Fruit fly (Drosophila melanogaster): ENCODE measurements around the gene His2Av.
A peak's percentile ranks its signal among the peaks of the same experiment; 100 is the strongest.

Gene His2Av

DNA sequence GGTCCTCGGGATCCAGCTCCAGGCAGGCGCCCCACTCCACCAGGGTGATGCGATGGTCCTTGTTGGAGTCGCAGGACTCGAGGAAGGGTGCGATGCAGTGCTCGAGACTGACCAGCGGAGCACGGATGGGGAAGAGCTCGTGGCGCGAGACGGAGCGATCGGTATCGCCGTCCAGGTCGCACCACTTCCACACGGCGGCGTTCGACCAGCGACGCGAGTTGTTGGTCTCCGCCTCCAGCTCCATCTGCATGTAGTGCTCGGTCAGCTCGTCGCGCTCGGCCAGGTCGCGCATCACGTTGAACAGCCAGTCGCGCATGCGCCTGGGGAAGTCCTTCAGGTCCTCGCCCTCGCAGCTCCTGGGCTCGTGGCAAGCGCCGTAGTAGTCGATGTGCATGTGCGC, 2.7 kb downstream of the His2Av start (continued):
- TF ChIP-seq repo (GFP tag; optimal IDR thresholded peaks at IDR 0.05) (no peak), cas (GFP tag; IDR thresholded peaks at IDR 0.05) (peak; percentile 5; the same call in 1 of the 2 replicates), CG43689 (GFP tag; IDR thresholded peaks at IDR 0.05) (no peak), Dref (GFP tag; IDR thresholded peaks at IDR 0.05) (0 out of 2 replicates have a peak, but pooled peaks have one; percentile 19), kni (GFP tag; optimal IDR thresholded peaks at IDR 0.05) (no peak), ftz-f1 (GFP tag; optimal IDR thresholded peaks at IDR 0.05) (no peak), CG14667 (GFP tag; IDR thresholded peaks at IDR 0.05) (no peak), dati (GFP tag; IDR thresholded peaks at IDR 0.05) (no peak), CG11093 (GFP tag; IDR thresholded peaks at IDR 0.05) (0 out of 3 replicates have a peak, but pooled peaks have one; percentile 16), cwo (GFP tag; optimal IDR thresholded peaks at IDR 0.05) (no peak), nmo (GFP tag; optimal IDR thresholded peaks at IDR 0.05) (no peak), Gug (GFP tag; IDR thresholded peaks at IDR 0.05) (no peak), CG1602 (GFP tag; optimal IDR thresholded peaks at IDR 0.05) (no peak), ranshi (GFP tag; IDR thresholded peaks at IDR 0.05) (0 out of 2 replicates have a peak, but pooled peaks have one; percentile 12)

DNA sequence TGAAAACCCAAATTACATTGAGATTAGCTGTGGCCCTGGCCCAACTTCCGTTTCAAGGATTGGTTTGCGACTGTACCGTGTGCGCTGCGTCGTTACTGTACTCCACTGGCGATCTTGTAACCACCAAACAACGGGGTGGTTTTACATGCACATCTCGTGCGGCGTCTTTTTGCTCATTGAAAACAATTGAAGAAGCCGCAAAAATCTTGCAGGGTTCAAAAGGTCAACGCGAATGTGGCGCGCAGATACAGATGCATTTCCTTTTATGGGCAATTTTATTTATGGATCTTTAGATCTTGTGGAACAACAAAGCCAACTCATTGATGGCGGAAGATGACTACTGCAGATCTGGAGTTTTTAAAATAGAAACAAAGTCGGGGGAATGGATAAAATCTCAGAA, 3.8 kb downstream of the His2Av start:
- no peak for TF ChIP-seq CG30020 (tag; optimal IDR thresholded peaks at IDR 0.05)
- no peak for TF ChIP-seq CG30403 (GFP tag; optimal IDR thresholded peaks at IDR 0.05)
- TF ChIP-seq CG6791 (GFP tag; IDR thresholded peaks at IDR 0.05; ENCODE audit: partially characterized antibody): no peak
- no peak for TF ChIP-seq Antp (GFP tag; optimal IDR thresholded peaks at IDR 0.05)
- TF ChIP-seq CG4854 (GFP tag; optimal IDR thresholded peaks at IDR 0.05): no peak
- TF ChIP-seq Hr78 (GFP tag; optimal IDR thresholded peaks at IDR 0.05): peak in 1 of 2 experiments; percentile 27
- peak; percentile 95 for TF ChIP-seq pros (GFP tag; optimal IDR thresholded peaks at IDR 0.05)
- no peak for TF ChIP-seq YL-1 (GFP tag; optimal IDR thresholded peaks at IDR 0.05)
- TF ChIP-seq CG8765 (GFP tag; IDR thresholded peaks at IDR 0.05): no peak

DNA sequence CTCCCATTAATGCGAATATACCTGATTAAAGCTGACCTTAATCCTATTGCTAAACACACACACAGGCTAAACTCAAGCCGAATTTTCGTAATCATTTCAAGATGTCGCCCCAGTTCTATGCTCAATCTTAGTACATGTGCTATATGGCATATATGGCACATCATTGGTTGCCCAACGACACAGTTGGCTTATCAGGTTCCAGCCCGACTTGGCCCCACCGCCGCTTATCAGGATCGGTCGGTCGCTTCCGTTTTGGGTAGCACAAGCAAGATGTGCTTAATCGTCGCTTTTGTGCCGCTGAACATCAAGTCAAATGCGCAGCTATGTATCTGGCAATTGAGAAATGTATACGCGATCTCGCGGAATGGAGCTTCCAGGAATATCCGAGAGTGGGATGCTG, 4.3 kb downstream of the His2Av start:
- TF ChIP-seq Sin3A (optimal IDR thresholded peaks at IDR 0.05) (no peak), sug (tag; optimal IDR thresholded peaks at IDR 0.05) (peak; percentile 45), Pdp1 (GFP tag; optimal IDR thresholded peaks at IDR 0.05) (peak in 1 of 2 experiments; percentile 59), CG34376 (GFP tag; optimal IDR thresholded peaks at IDR 0.05) (peak; percentile 78), CG10543 (GFP tag; optimal IDR thresholded peaks at IDR 0.05) (peak; percentile 13)

DNA sequence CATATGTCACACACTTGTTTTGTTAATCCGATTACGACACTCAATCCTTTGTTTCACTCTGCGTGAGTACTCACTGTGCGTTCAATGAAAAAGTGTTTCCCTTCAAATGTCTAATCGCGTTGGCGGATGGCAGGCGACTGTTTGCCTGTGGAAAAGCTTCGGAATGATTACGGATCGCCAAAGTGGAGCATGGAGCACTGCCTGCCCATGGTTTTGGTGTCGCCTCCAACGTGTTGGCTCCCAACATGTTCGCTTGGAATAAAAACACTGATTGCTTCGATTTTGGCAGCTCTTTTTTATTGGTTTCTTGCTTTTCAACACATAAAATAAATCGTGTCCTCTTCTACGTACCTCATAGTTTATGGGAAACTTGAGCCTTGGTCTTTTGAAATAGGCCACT, 5.1 kb downstream of the His2Av start, which contains the start of gene SPARC:
SPARC (minus strand) TSS at position 144 of the 400 bp plus-strand sequence.
- TF ChIP-seq CG17328 (GFP tag; IDR thresholded peaks at IDR 0.05) (no peak), tin (GFP tag; optimal IDR thresholded peaks at IDR 0.05) (no peak), Nf-YC (tag; optimal IDR thresholded peaks at IDR 0.05) (no peak), danr (GFP tag; IDR thresholded peaks at IDR 0.05) (no peak), CG5180 (GFP tag; optimal IDR thresholded peaks at IDR 0.05) (peak; percentile 98), CG10654 (GFP tag; optimal IDR thresholded peaks at IDR 0.05) (no peak), CG17829 (tag; optimal IDR thresholded peaks at IDR 0.05) (no peak), ase (GFP tag; IDR thresholded peaks at IDR 0.05) (no peak), CHES-1-like (GFP tag; optimal IDR thresholded peaks at IDR 0.05) (no peak), CG12744 (GFP tag; optimal IDR thresholded peaks at IDR 0.05) (no peak), disco-r (GFP tag; optimal IDR thresholded peaks at IDR 0.05) (no peak), Pdp1 (GFP tag; optimal IDR thresholded peaks at IDR 0.05) (peak in 1 of 2 experiments; percentile 55), ham (GFP tag; IDR thresholded peaks at IDR 0.05) (no peak), onecut (GFP tag; IDR thresholded peaks at IDR 0.05) (no peak), CG2120 (GFP tag; optimal IDR thresholded peaks at IDR 0.05) (no peak), CG30403 (GFP tag; optimal IDR thresholded peaks at IDR 0.05) (no peak), ci (GFP tag; IDR thresholded peaks at IDR 0.05) (no peak), CG17612 (GFP tag; IDR thresholded peaks at IDR 0.05) (no peak)
